Worm (Caenorhabditis elegans) whole organism, mixed stage, embryonic: ENCODE measurements around the gene K03B4.4.

Source experiments
- blmp-1 ChIP-seq: fragments of 150-350 bp; optimal IDR thresholded peaks from 2 replicates; lab custom pipeline; 2014; ENCODE audit warnings: missing biosample characterization, missing genetic modification characterization
- ceh-39 ChIP-seq: fragments of 150-350 bp; optimal IDR thresholded peaks from 2 replicates; lab custom pipeline; 2014; ENCODE audit warnings: missing biosample characterization, missing genetic modification characterization
- drap-1 ChIP-seq: fragments of 200-800 bp; sonication (Bioruptor generic); optimal IDR thresholded peaks from 3 replicates; lab custom pipeline; 2018; ENCODE audit warnings: mild to moderate bottlenecking, missing genetic modification characterization, missing compliant biosample characterization
- hlh-1 ChIP-seq: fragments of 150-350 bp; optimal IDR thresholded peaks from 2 replicates; lab custom pipeline; 2014; ENCODE audit warnings: missing biosample characterization, missing genetic modification reagents, missing genetic modification characterization
- lsy-2 ChIP-seq: fragments of 150-350 bp; optimal IDR thresholded peaks from 2 replicates; lab custom pipeline; 2014; ENCODE audit warnings: missing biosample characterization, missing genetic modification characterization
- mep-1 ChIP-seq: fragments of 150-350 bp; optimal IDR thresholded peaks from 2 replicates; lab custom pipeline; 2017; ENCODE audit warnings: missing biosample characterization, missing genetic modification reagents, missing genetic modification characterization, inconsistent platforms
- nhr-28 ChIP-seq: fragments of 150-350 bp; optimal IDR thresholded peaks from 2 replicates; lab custom pipeline; 2014; ENCODE audit warnings: missing biosample characterization, missing genetic modification characterization
- snpc-4 ChIP-seq: fragments of 150-350 bp; optimal IDR thresholded peaks from 2 replicates; lab custom pipeline; 2014; ENCODE audit warnings: missing biosample characterization, missing genetic modification characterization

DNA sequence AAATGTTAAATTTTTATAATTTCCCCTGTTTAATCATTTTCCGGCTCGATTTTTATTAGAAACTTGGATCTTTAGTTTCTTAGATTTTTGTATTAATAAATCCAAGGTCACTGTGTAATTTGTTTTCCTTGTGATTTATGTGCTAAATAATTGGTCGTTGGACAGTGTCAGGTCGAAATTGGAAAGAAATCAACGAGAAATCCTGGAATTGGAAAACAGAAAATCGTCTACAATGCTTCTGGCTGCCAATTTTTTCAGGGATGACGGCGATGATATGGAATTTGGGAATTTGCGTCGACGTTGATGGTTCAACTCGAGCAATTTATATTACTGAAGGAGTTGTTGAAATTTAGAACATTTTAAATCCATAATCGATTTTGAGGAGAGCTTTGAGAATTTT, 52.8 kb downstream of the K03B4.4 start:
- TF ChIP-seq blmp-1, result no peak
- no peak for TF ChIP-seq drap-1 (GFP tag; lab: Kevin White, UChicago)
- no peak for TF ChIP-seq nhr-28 (tag; lab: Kevin White, UChicago)
- no peak for TF ChIP-seq mep-1 (tag; lab: Kevin White, UChicago)
- no peak for TF ChIP-seq snpc-4 (tag; lab: Kevin White, UChicago)
- no peak for TF ChIP-seq lsy-2 (tag; lab: Kevin White, UChicago)
- TF ChIP-seq ceh-39 (tag; lab: Kevin White, UChicago), result no peak
- TF ChIP-seq hlh-1 (tag; lab: Kevin White, UChicago), result no peak
